Worm (Caenorhabditis elegans) whole organism, midembryonic: Measurements from ENCODE around the gene melo-1.

Source experiments
- cog-1 ChIP-seq: sonication (generic microtip); optimal IDR thresholded peaks from 2 replicates; lab custom pipeline; 2016; ENCODE audit warnings: missing genetic modification characterization, missing compliant biosample characterization
- tab-1 ChIP-seq: fragments of 200-800 bp; sonication (Bioruptor generic); IDR thresholded peaks from 2 replicates; pipeline ENCODE4 v1.3.6; 2022; ENCODE audit warnings: missing genetic modification characterization, missing compliant biosample characterization
- ztf-23 ChIP-seq: fragments of 200-800 bp; sonication (Bioruptor generic); IDR thresholded peaks from 2 replicates; pipeline ENCODE4 v1.3.6; 2022; ENCODE audit warnings: missing genetic modification reagents, missing genetic modification characterization, missing compliant biosample characterization

DNA sequence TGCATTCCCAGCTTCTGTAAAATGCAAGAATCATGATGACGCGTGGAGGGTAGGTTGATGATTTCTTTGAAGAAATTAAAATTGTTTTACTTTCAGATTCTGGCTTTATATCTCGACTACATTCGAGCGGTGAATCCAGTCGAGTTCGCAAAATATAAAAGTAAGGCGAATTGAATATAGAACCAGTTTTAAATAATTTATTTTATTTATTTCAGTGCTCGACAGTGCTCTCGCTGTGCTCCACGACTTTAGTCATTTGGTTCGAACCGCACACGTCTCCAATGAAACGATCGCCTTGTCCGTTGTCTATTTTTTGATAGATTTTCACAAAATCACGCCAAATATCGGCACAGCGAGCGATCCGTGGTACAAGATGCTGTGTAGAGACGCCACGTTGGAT, 4.6 kb upstream of the melo-1 start, which contains the start of gene Y57G11C.1130:
- TF ChIP-seq tab-1 (GFP tag; lab: Robert Waterston, UW): no peak
- no peak for TF ChIP-seq cog-1 (tag; lab: Kevin White, UChicago)
- TF ChIP-seq ztf-23 (GFP tag; lab: Robert Waterston, UW): no peak
